Worm (Caenorhabditis elegans) whole organism, L1 larva: ENCODE measurements around the gene T13A10.64.

ENCODE experiments used
- ceh-82 ChIP-seq, 3 experiments: fragments of 150-350 bp in 1 of 3; sonication (generic microtip) in 2 of 3; optimal IDR thresholded peaks; 2 replicates each; lab custom pipeline; 2014 to 2017; ENCODE audit warnings: missing biosample characterization in 3 of 3, missing genetic modification characterization in 3 of 3
- nhr-11 ChIP-seq: fragments of 150-350 bp; optimal IDR thresholded peaks from 2 replicates; lab custom pipeline; 2014; ENCODE audit warnings: missing biosample characterization, missing genetic modification characterization

DNA sequence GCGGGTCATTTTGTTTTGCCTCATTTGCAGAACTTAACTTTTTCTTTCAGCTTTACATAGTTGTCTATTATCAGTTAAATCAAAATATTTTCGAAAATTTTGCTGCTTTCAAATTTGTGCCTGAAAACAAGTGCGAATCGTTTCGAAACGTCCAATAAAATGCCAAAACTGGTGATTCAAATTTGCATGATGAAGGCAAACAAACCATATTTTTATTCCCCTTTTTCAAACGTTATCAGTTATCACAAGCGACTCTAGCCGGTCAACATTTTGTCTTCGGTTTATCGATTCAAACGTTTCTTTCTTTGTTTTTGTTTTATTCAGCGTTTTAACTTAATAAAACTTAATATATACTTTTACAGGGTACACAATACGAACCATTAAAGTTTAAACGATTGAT, 44.2 kb upstream of the T13A10.64 start, which contains the start of the genes ugt-24 and C49A9.6:
- TF ChIP-seq nhr-11, result no peak
- TF ChIP-seq ceh-82 (tag; optimal IDR thresholded peaks at IDR 0.05; lab: Kevin White, UChicago), result no peak
